Fruit fly (Drosophila melanogaster) whole organism, prepupa: Measurements from ENCODE around the gene HisRS.
A peak's percentile ranks its signal among the peaks of the same experiment; 100 is the strongest.

Experiments used
- CG10631 ChIP-seq: fragments of 200-800 bp; sonication (Bioruptor generic); optimal IDR thresholded peaks from 2 replicates; lab custom pipeline; 2016; ENCODE audit warnings: missing biosample characterization, missing genetic modification characterization
- CG11294 ChIP-seq: fragments of 200-800 bp; sonication (Bioruptor generic); IDR thresholded peaks from 2 replicates; pipeline ENCODE4 v1.3.6; 2022; ENCODE audit warnings: missing biosample characterization, missing genetic modification characterization
- CG11762 ChIP-seq: fragments of 200-800 bp; sonication (Bioruptor generic); optimal IDR thresholded peaks from 3 replicates; lab custom pipeline; 2016; ENCODE audit warnings: missing biosample characterization, missing genetic modification characterization; ENCODE audit not compliant: insufficient read depth
- CG11902 ChIP-seq: fragments of 200-800 bp; sonication (Bioruptor generic); optimal IDR thresholded peaks from 3 replicates; lab custom pipeline; 2016; ENCODE audit warnings: missing biosample characterization, missing genetic modification characterization
- CG15336 ChIP-seq: fragments of 200-800 bp; sonication (Bioruptor generic); IDR thresholded peaks from 2 replicates; pipeline ENCODE4 v1.3.6; 2022; ENCODE audit warnings: missing biosample characterization, missing genetic modification characterization
- CG1621 ChIP-seq: fragments of 200-800 bp; sonication (Bioruptor generic); optimal IDR thresholded peaks from 3 replicates; lab custom pipeline; 2018; ENCODE audit warnings: missing biosample characterization, mild to moderate bottlenecking, missing genetic modification characterization
- CG16779 ChIP-seq: fragments of 200-800 bp; sonication (Bioruptor generic); optimal IDR thresholded peaks from 3 replicates; lab custom pipeline; 2017; ENCODE audit warnings: missing biosample characterization, mild to moderate bottlenecking, missing genetic modification characterization
- CG3032 ChIP-seq: fragments of 200-800 bp; optimal IDR thresholded peaks from 2 replicates; lab custom pipeline; 2019; ENCODE audit warnings: missing biosample characterization, mild to moderate bottlenecking, missing genetic modification characterization, moderate library complexity
- CG31627 ChIP-seq: fragments of 200-800 bp; sonication (Bioruptor generic); optimal IDR thresholded peaks from 3 replicates; lab custom pipeline; 2016; ENCODE audit warnings: missing biosample characterization, missing genetic modification characterization
- CG34406 ChIP-seq: fragments of 200-800 bp; sonication (Bioruptor generic); optimal IDR thresholded peaks from 3 replicates; lab custom pipeline; 2016; ENCODE audit warnings: missing biosample characterization, missing genetic modification characterization
- CG3919 ChIP-seq: fragments of 200-800 bp; sonication (Bioruptor generic); optimal IDR thresholded peaks from 3 replicates; lab custom pipeline; 2016; ENCODE audit warnings: missing biosample characterization, missing genetic modification characterization
- CG4318 ChIP-seq: fragments of 200-800 bp; sonication (Bioruptor generic); optimal IDR thresholded peaks from 3 replicates; lab custom pipeline; 2017; ENCODE audit warnings: missing biosample characterization, mild to moderate bottlenecking, missing genetic modification characterization
- CG6276 ChIP-seq: fragments of 200-800 bp; sonication (Bioruptor generic); optimal IDR thresholded peaks from 2 replicates; lab custom pipeline; 2017; ENCODE audit warnings: missing biosample characterization, mild to moderate bottlenecking, missing genetic modification characterization
- CG6792 ChIP-seq: fragments of 200-800 bp; sonication (Bioruptor generic); optimal IDR thresholded peaks from 3 replicates; lab custom pipeline; 2016; ENCODE audit warnings: missing biosample characterization, missing genetic modification characterization
- CG6808 ChIP-seq: fragments of 200-800 bp; sonication (Bioruptor generic); optimal IDR thresholded peaks from 3 replicates; lab custom pipeline; 2017; ENCODE audit warnings: missing biosample characterization, missing genetic modification characterization, mild to moderate bottlenecking, moderate library complexity, missing genetic modification reagents
- CG6854 ChIP-seq: fragments of 200-800 bp; sonication (Bioruptor generic); optimal IDR thresholded peaks from 2 replicates; lab custom pipeline; 2017; ENCODE audit warnings: missing biosample characterization, mild to moderate bottlenecking, missing genetic modification characterization
- CG8119 ChIP-seq: fragments of 200-800 bp; sonication (Bioruptor generic); IDR thresholded peaks from 3 replicates; pipeline ENCODE4 v1.3.6; 2022; ENCODE audit warnings: missing biosample characterization, missing genetic modification characterization
- CG8319 ChIP-seq: fragments of 200-800 bp; sonication (Bioruptor generic); optimal IDR thresholded peaks from 3 replicates; lab custom pipeline; 2016; ENCODE audit warnings: missing biosample characterization, missing genetic modification characterization
- CG9139 ChIP-seq: fragments of 200-800 bp; sonication (Bioruptor generic); optimal IDR thresholded peaks from 3 replicates; lab custom pipeline; 2017; ENCODE audit warnings: missing biosample characterization, mild to moderate bottlenecking, missing genetic modification characterization
- Eip75B ChIP-seq: fragments of 200-800 bp; sonication (Bioruptor generic); optimal IDR thresholded peaks from 3 replicates; lab custom pipeline; 2016; ENCODE audit warnings: missing biosample characterization, missing genetic modification characterization
- Eip93F ChIP-seq: fragments of 200-800 bp; sonication (Bioruptor generic); optimal IDR thresholded peaks from 2 replicates; lab custom pipeline; 2016; ENCODE audit warnings: missing biosample characterization, mild to moderate bottlenecking, missing genetic modification characterization
- Ets21C ChIP-seq: fragments of 200-800 bp; sonication (Bioruptor generic); optimal IDR thresholded peaks from 3 replicates; lab custom pipeline; 2016; ENCODE audit warnings: missing biosample characterization, missing genetic modification characterization
- Ets96B ChIP-seq: fragments of 200-800 bp; optimal IDR thresholded peaks from 2 replicates; lab custom pipeline; 2019; ENCODE audit warnings: missing biosample characterization, mild to moderate bottlenecking, missing genetic modification characterization, moderate library complexity
- Gug ChIP-seq: fragments of 200-800 bp; sonication (Bioruptor generic); IDR thresholded peaks from 2 replicates; pipeline ENCODE4 v1.3.6; 2022; ENCODE audit warnings: missing biosample characterization, missing genetic modification characterization
- Hr38 ChIP-seq: sonication (Bioruptor generic); optimal IDR thresholded peaks from 2 replicates; lab custom pipeline; 2016; ENCODE audit warnings: missing biosample characterization, missing genetic modification characterization
- Hr4 ChIP-seq: fragments of 200-800 bp; sonication (Bioruptor generic); optimal IDR thresholded peaks from 3 replicates; lab custom pipeline; 2016; ENCODE audit warnings: missing biosample characterization, missing genetic modification characterization
- Lpt ChIP-seq: fragments of 200-800 bp; sonication (Bioruptor generic); optimal IDR thresholded peaks from 3 replicates; lab custom pipeline; 2016; ENCODE audit warnings: missing biosample characterization, missing genetic modification characterization
- Met ChIP-seq: fragments of 200-800 bp; sonication (Bioruptor generic); optimal IDR thresholded peaks from 3 replicates; lab custom pipeline; 2016; ENCODE audit warnings: missing biosample characterization, missing genetic modification characterization
- OdsH ChIP-seq: fragments of 200-800 bp; sonication (Bioruptor generic); optimal IDR thresholded peaks from 3 replicates; lab custom pipeline; 2016; ENCODE audit warnings: missing biosample characterization, missing genetic modification characterization
- Smox ChIP-seq: fragments of 200-800 bp; sonication (Bioruptor generic); optimal IDR thresholded peaks from 3 replicates; lab custom pipeline; 2016; ENCODE audit warnings: missing biosample characterization, missing genetic modification characterization
- Sox14 ChIP-seq: fragments of 200-800 bp; sonication (Bioruptor generic); optimal IDR thresholded peaks from 3 replicates; lab custom pipeline; 2016; ENCODE audit warnings: missing biosample characterization, missing genetic modification characterization
- acj6 ChIP-seq: fragments of 200-800 bp; sonication (Bioruptor generic); optimal IDR thresholded peaks from 3 replicates; lab custom pipeline; 2016; ENCODE audit warnings: missing biosample characterization, missing genetic modification characterization
- cyc ChIP-seq: fragments of 200-800 bp; sonication (Bioruptor generic); optimal IDR thresholded peaks from 3 replicates; lab custom pipeline; 2016; ENCODE audit warnings: missing biosample characterization, missing genetic modification characterization
- dac ChIP-seq: fragments of 200-800 bp; sonication (Bioruptor generic); optimal IDR thresholded peaks from 2 replicates; lab custom pipeline; 2017; ENCODE audit warnings: missing biosample characterization, mild to moderate bottlenecking, missing genetic modification characterization
- dsx ChIP-seq: fragments of 200-800 bp; optimal IDR thresholded peaks from 3 replicates; lab custom pipeline; 2019; ENCODE audit warnings: missing biosample characterization, mild to moderate bottlenecking, missing genetic modification characterization, moderate library complexity; ENCODE audit not compliant: poor library complexity, severe bottlenecking
- eg ChIP-seq: fragments of 200-800 bp; sonication (Bioruptor generic); IDR thresholded peaks from 3 replicates; pipeline ENCODE4 v1.3.6; 2022; ENCODE audit warnings: missing biosample characterization, missing genetic modification characterization
- esn ChIP-seq: fragments of 200-800 bp; sonication (Bioruptor generic); optimal IDR thresholded peaks from 2 replicates; lab custom pipeline; 2016; ENCODE audit warnings: missing biosample characterization, mild to moderate bottlenecking, missing genetic modification characterization, moderate library complexity
- fd59A ChIP-seq: fragments of 200-800 bp; sonication (Bioruptor generic); optimal IDR thresholded peaks from 2 replicates; lab custom pipeline; 2017; ENCODE audit warnings: missing biosample characterization, mild to moderate bottlenecking, missing genetic modification characterization, missing genetic modification reagents
- fd85E ChIP-seq: fragments of 200-800 bp; sonication (Bioruptor generic); optimal IDR thresholded peaks from 3 replicates; lab custom pipeline; 2016; ENCODE audit warnings: missing biosample characterization, missing genetic modification characterization
- fkh ChIP-seq: fragments of 200-800 bp; sonication (Bioruptor generic); optimal IDR thresholded peaks from 3 replicates; lab custom pipeline; 2017; ENCODE audit warnings: missing biosample characterization, mild to moderate bottlenecking, missing genetic modification characterization, moderate library complexity
- lz ChIP-seq: fragments of 200-800 bp; sonication (Bioruptor generic); optimal IDR thresholded peaks from 3 replicates; lab custom pipeline; 2016; ENCODE audit warnings: missing biosample characterization, missing genetic modification characterization
- net ChIP-seq: fragments of 200-800 bp; sonication (Bioruptor generic); optimal IDR thresholded peaks from 3 replicates; lab custom pipeline; 2016; ENCODE audit warnings: missing biosample characterization, missing genetic modification characterization
- pdm3 ChIP-seq: fragments of 200-800 bp; sonication (Bioruptor generic); optimal IDR thresholded peaks from 3 replicates; lab custom pipeline; 2016; ENCODE audit warnings: missing biosample characterization, missing genetic modification characterization
- salr ChIP-seq, 2 experiments: fragments of 200-800 bp; sonication (Bioruptor generic); optimal IDR thresholded peaks; 3 replicates each; lab custom pipeline; 2016 to 2018; ENCODE audit warnings: missing biosample characterization in 2 of 2, missing genetic modification characterization in 2 of 2, mild to moderate bottlenecking in 1 of 2
- spab ChIP-seq: fragments of 200-800 bp; sonication (Bioruptor generic); optimal IDR thresholded peaks from 2 replicates; lab custom pipeline; 2017; ENCODE audit warnings: missing biosample characterization, mild to moderate bottlenecking, missing genetic modification characterization, missing genetic modification reagents
- ss ChIP-seq, 2 experiments: fragments of 200-800 bp; sonication (Bioruptor generic); optimal IDR thresholded peaks; 2 replicates in 1 of 2; 3 replicates in 1 of 2; lab custom pipeline; 2017 to 2018; ENCODE audit warnings: mild to moderate bottlenecking in 2 of 2, missing biosample characterization in 2 of 2, missing genetic modification characterization in 2 of 2, moderate library complexity in 1 of 2
- svp ChIP-seq: fragments of 200-800 bp; sonication (Bioruptor generic); peaks from one replicate; lab custom pipeline; 2016; ENCODE audit warnings: missing biosample characterization, missing genetic modification characterization
- topi ChIP-seq: fragments of 200-800 bp; sonication (Bioruptor generic); optimal IDR thresholded peaks from 3 replicates; lab custom pipeline; 2016; ENCODE audit warnings: missing biosample characterization, missing genetic modification characterization
- vri ChIP-seq: fragments of 200-800 bp; sonication (Bioruptor generic); optimal IDR thresholded peaks from 3 replicates; lab custom pipeline; 2016; ENCODE audit warnings: missing biosample characterization, mild to moderate bottlenecking, missing genetic modification characterization

HisRS gene

dm6 chrX:18540268-18540667 is 25.0 kb downstream of the HisRS start (continued):
- peak; percentile 51 for TF ChIP-seq Met
- no peak for TF ChIP-seq Hr38 (GFP tag; lab: Kevin White, UChicago)
- peak; percentile 49 for TF ChIP-seq net (GFP tag; lab: Kevin White, UChicago)
- peak; percentile 57 for TF ChIP-seq spab
- TF ChIP-seq CG34406 = peak; percentile 66
- TF ChIP-seq CG16779 (tag; lab: Kevin White, UChicago) = no peak
- peak; percentile 12 for TF ChIP-seq Hr4 (GFP tag; lab: Kevin White, UChicago)
- peak; percentile 63 for TF ChIP-seq acj6 (GFP tag; lab: Kevin White, UChicago)
- TF ChIP-seq CG11762 = peak; percentile 13
- peak; percentile 65 for TF ChIP-seq CG10631 (GFP tag; lab: Kevin White, UChicago)
- TF ChIP-seq ss (GFP tag; optimal IDR thresholded peaks at IDR 0.05; lab: Kevin White, UChicago) = peak; percentile 29 to 64
- no peak for TF ChIP-seq vri (GFP tag; lab: Kevin White, UChicago)
- no peak for TF ChIP-seq CG11294 (GFP tag; lab: Robert Waterston, UW)
- peak; percentile 29 for TF ChIP-seq CG11902 (GFP tag; lab: Kevin White, UChicago)

- peak; percentile 53 for TF ChIP-seq Gug (GFP tag; lab: Robert Waterston, UW)
- peak; percentile 47 for TF ChIP-seq CG11294 (GFP tag; lab: Robert Waterston, UW)
- TF ChIP-seq cyc = peak; percentile 29
- TF ChIP-seq CG8119 (GFP tag; lab: Robert Waterston, UW) = peak; percentile 60; the same call in 2 of the 3 replicates
- TF ChIP-seq Eip93F (GFP tag; lab: Kevin White, UChicago) = no peak
- TF ChIP-seq topi (GFP tag; lab: Kevin White, UChicago) = peak; percentile 38
- TF ChIP-seq CG34406 = no peak
- TF ChIP-seq ss (GFP tag; optimal IDR thresholded peaks at IDR 0.05; lab: Kevin White, UChicago) = no peak
- no peak for TF ChIP-seq CG6808 (GFP tag; lab: Kevin White, UChicago)
- peak; percentile 50 for TF ChIP-seq Lpt (GFP tag; lab: Kevin White, UChicago)
- no peak for TF ChIP-seq CG8319 (GFP tag; lab: Kevin White, UChicago)
- peak; percentile 48 for TF ChIP-seq CG3919 (GFP tag; lab: Kevin White, UChicago)
- peak; percentile 69 for TF ChIP-seq CG15336
- TF ChIP-seq CG31627 (GFP tag; lab: Kevin White, UChicago) = peak; percentile 23
- peak; percentile 59 for TF ChIP-seq CG6276 (GFP tag; lab: Kevin White, UChicago)
- TF ChIP-seq esn = peak; percentile 19
- TF ChIP-seq Hr4 (GFP tag; lab: Kevin White, UChicago) = peak; percentile 60
- no peak for TF ChIP-seq Hr38 (GFP tag; lab: Kevin White, UChicago)
- no peak for TF ChIP-seq CG16779 (tag; lab: Kevin White, UChicago)
- peak; percentile 82 for TF ChIP-seq eg (GFP tag; lab: Robert Waterston, UW)
- peak; percentile 3 for TF ChIP-seq Ets21C (GFP tag; lab: Kevin White, UChicago)
- no peak for TF ChIP-seq CG6854 (GFP tag; lab: Kevin White, UChicago)
- no peak for TF ChIP-seq fkh
- TF ChIP-seq salr (GFP tag; optimal IDR thresholded peaks at IDR 0.05; lab: Kevin White, UChicago) = peak in 1 of 2 experiments; percentile 46
- no peak for TF ChIP-seq CG3032 (tag; lab: Kevin White, UChicago)
- peak; percentile 33 for TF ChIP-seq Met
- peak; percentile 30 for TF ChIP-seq dac (GFP tag; lab: Kevin White, UChicago)
- TF ChIP-seq net (GFP tag; lab: Kevin White, UChicago) = peak; percentile 43
- no peak for TF ChIP-seq fd59A
- no peak for TF ChIP-seq fd85E (GFP tag; lab: Kevin White, UChicago)
- peak; percentile 28 for TF ChIP-seq Sox14 (GFP tag; lab: Kevin White, UChicago)
- no peak for TF ChIP-seq CG9139 (GFP tag; lab: Kevin White, UChicago)
- TF ChIP-seq OdsH = peak; percentile 49
- TF ChIP-seq CG6792 (GFP tag; lab: Kevin White, UChicago) = peak; percentile 3
- peak; percentile 48 for TF ChIP-seq svp (GFP tag; lab: Kevin White, UChicago)
- peak; percentile 21 for TF ChIP-seq lz (GFP tag; lab: Kevin White, UChicago)
- no peak for TF ChIP-seq CG11902 (GFP tag; lab: Kevin White, UChicago)
- TF ChIP-seq Smox (GFP tag; lab: Kevin White, UChicago) = peak; percentile 20
- TF ChIP-seq CG1621 (tag; lab: Kevin White, UChicago) = no peak
- TF ChIP-seq Eip75B (GFP tag; lab: Kevin White, UChicago) = peak; percentile 37
- peak; percentile 59 for TF ChIP-seq CG4318 (GFP tag; lab: Kevin White, UChicago)
- no peak for TF ChIP-seq dsx (GFP tag; lab: Kevin White, UChicago)
- peak; percentile 47 for TF ChIP-seq pdm3
- no peak for TF ChIP-seq Ets96B (tag; lab: Kevin White, UChicago)
Measured at dm6 chrX:18541915-18542314, 26.7 kb downstream of the HisRS start.
